Worm (Caenorhabditis elegans) whole organism, midembryonic: ENCODE results near the gene itm-2.

ENCODE experiments used
- T22C8.4 ChIP-seq: fragments of 200-800 bp; sonication (Bioruptor generic); IDR thresholded peaks from 2 replicates; pipeline ENCODE4 v1.3.6; 2022; ENCODE audit warnings: missing genetic modification characterization, missing compliant biosample characterization
- cog-1 ChIP-seq: sonication (generic microtip); optimal IDR thresholded peaks from 2 replicates; lab custom pipeline; 2016; ENCODE audit warnings: missing genetic modification characterization, missing compliant biosample characterization
- flt-1 ChIP-seq: fragments of 200-800 bp; sonication (Bioruptor generic); IDR thresholded peaks from 2 replicates; pipeline ENCODE4 v1.3.6; 2022; ENCODE audit warnings: missing genetic modification characterization, missing compliant biosample characterization
- klf-2 ChIP-seq: fragments of 200-800 bp; sonication (Bioruptor generic); conservative IDR thresholded peaks from 2 replicates; pipeline ENCODE4 v1.3.6; 2022; ENCODE audit warnings: missing genetic modification reagents, missing genetic modification characterization, missing compliant biosample characterization
- med-1 ChIP-seq: sonication (generic microtip); optimal IDR thresholded peaks from 2 replicates; lab custom pipeline; 2017; ENCODE audit warnings: missing genetic modification characterization, mild to moderate bottlenecking, missing compliant biosample characterization, antibody characterized with exemption, missing genetic modification reagents; ENCODE audit not compliant: insufficient read depth
- ref-1 ChIP-seq: fragments of 200-800 bp; sonication (Bioruptor generic); conservative IDR thresholded peaks from 2 replicates; pipeline ENCODE4 v1.3.6; 2022; ENCODE audit warnings: missing genetic modification reagents, missing genetic modification characterization, missing compliant biosample characterization
- tab-1 ChIP-seq: fragments of 200-800 bp; sonication (Bioruptor generic); IDR thresholded peaks from 2 replicates; pipeline ENCODE4 v1.3.6; 2022; ENCODE audit warnings: missing genetic modification characterization, missing compliant biosample characterization
- ztf-23 ChIP-seq: fragments of 200-800 bp; sonication (Bioruptor generic); IDR thresholded peaks from 2 replicates; pipeline ENCODE4 v1.3.6; 2022; ENCODE audit warnings: missing genetic modification reagents, missing genetic modification characterization, missing compliant biosample characterization
- ztf-29 ChIP-seq: fragments of 200-800 bp; sonication (Bioruptor generic); IDR thresholded peaks from 2 replicates; pipeline ENCODE4 v1.3.6; 2022; ENCODE audit warnings: missing genetic modification reagents, missing genetic modification characterization, missing compliant biosample characterization

The itm-2 gene

ce11 chrX:5444863-5445262, at the start of gene itm-2:
Gene itm-2, plus strand, starts transcription at chrX:5445163.
- TF ChIP-seq med-1 (GFP tag; lab: Kevin White, UChicago) (no peak), cog-1 (tag; lab: Kevin White, UChicago) (no peak), flt-1 (GFP tag; lab: Robert Waterston, UW) (no peak), ztf-23 (GFP tag; lab: Robert Waterston, UW) (no peak), tab-1 (GFP tag; lab: Robert Waterston, UW) (no peak), ref-1 (GFP tag; lab: Robert Waterston, UW) (no peak), T22C8.4 (GFP tag; lab: Robert Waterston, UW) (no peak), ztf-29 (no peak), klf-2 (GFP tag; lab: Robert Waterston, UW) (no peak)

ce11 chrX:5397300-5397699, 47.7 kb upstream of the itm-2 start, which contains the start of gene C03F11.2:
Gene C03F11.2, minus strand, starts transcription at chrX:5397400.
- TF ChIP-seq med-1 (GFP tag; lab: Kevin White, UChicago) = no peak

DNA sequence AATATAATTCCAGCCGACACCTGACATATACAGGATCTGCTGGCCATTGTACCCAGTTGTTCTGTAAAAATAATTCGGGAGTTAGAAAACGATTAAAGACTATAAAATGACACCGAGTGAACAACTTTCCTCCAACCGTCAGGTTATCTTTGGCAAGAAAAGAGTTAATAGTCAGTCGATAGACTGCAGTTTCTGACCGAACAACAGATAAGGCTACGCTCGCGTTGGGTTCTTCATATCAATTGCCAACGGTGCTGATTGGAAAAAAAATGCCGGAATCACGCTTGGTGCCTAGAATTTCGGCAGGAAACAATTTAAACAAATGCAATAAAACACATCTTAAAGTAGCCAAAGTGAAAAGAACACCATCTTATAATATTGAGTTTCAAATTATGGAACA, 44.4 kb upstream of the itm-2 start, which contains the start of gene scav-1:
scav-1 (minus strand) TSS at position 61 of the 400 bp plus-strand sequence.
- TF ChIP-seq med-1 (GFP tag; lab: Kevin White, UChicago) (no peak), ztf-23 (GFP tag; lab: Robert Waterston, UW) (no peak), T22C8.4 (GFP tag; lab: Robert Waterston, UW) (no peak), flt-1 (GFP tag; lab: Robert Waterston, UW) (no peak), tab-1 (GFP tag; lab: Robert Waterston, UW) (no peak)

- TF ChIP-seq klf-2 (GFP tag; lab: Robert Waterston, UW) (no peak), cog-1 (tag; lab: Kevin White, UChicago) (no peak), flt-1 (GFP tag; lab: Robert Waterston, UW) (no peak), T22C8.4 (GFP tag; lab: Robert Waterston, UW) (no peak), med-1 (GFP tag; lab: Kevin White, UChicago) (no peak), ztf-29 (no peak), ref-1 (GFP tag; lab: Robert Waterston, UW) (no peak), tab-1 (GFP tag; lab: Robert Waterston, UW) (no peak), ztf-23 (GFP tag; lab: Robert Waterston, UW) (no peak)
Measured at ce11 chrX:5406345-5406744, 38.6 kb upstream of the itm-2 start, which contains the start of gene C03F11.4. Gene C03F11.4, minus strand, starts transcription at chrX:5406445.

ce11 chrX:5407271-5407670, 37.7 kb upstream of the itm-2 start:
- peak; percentile 22 for TF ChIP-seq med-1 (GFP tag; lab: Kevin White, UChicago)
- TF ChIP-seq ref-1 (GFP tag; lab: Robert Waterston, UW) = no peak; the same call in 1 of the 2 replicates
- TF ChIP-seq cog-1 (tag; lab: Kevin White, UChicago) = no peak
- TF ChIP-seq ztf-23 (GFP tag; lab: Robert Waterston, UW) = peak; percentile 63
- TF ChIP-seq ztf-29 = peak; percentile 72
- TF ChIP-seq tab-1 (GFP tag; lab: Robert Waterston, UW) = peak; percentile 72
- peak; percentile 67; the same call in 1 of the 2 replicates for TF ChIP-seq klf-2 (GFP tag; lab: Robert Waterston, UW)
- peak; percentile 48; the same call in 1 of the 2 replicates for TF ChIP-seq T22C8.4 (GFP tag; lab: Robert Waterston, UW)
- no peak for TF ChIP-seq flt-1 (GFP tag; lab: Robert Waterston, UW)

DNA sequence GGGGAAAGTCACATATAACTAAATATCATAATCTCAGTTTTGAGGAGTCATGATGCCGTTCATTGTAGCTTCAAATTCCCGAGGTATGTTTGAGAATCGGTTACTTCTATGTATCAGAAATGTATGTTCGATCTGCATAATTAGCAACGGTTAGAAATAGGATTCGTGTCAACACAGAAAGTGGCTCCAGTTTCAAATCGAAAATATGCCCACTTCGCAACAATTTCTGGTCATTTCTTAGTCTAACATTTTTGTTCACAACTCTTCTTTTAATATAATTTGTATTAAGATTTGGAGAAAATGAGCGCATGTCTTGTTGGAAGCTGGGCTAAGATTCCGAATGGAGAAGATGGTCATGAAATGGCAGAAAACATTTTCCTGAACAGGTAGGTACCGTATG, 31.5 kb upstream of the itm-2 start, which contains the start of gene pks-1:
pks-1 (plus strand) TSS at position 301 of the 400 bp plus-strand sequence.
- TF ChIP-seq tab-1 (GFP tag; lab: Robert Waterston, UW) (no peak), ztf-29 (no peak), ref-1 (GFP tag; lab: Robert Waterston, UW) (no peak), med-1 (GFP tag; lab: Kevin White, UChicago) (no peak), T22C8.4 (GFP tag; lab: Robert Waterston, UW) (no peak), ztf-23 (GFP tag; lab: Robert Waterston, UW) (no peak), flt-1 (GFP tag; lab: Robert Waterston, UW) (no peak), klf-2 (GFP tag; lab: Robert Waterston, UW) (no peak)

DNA sequence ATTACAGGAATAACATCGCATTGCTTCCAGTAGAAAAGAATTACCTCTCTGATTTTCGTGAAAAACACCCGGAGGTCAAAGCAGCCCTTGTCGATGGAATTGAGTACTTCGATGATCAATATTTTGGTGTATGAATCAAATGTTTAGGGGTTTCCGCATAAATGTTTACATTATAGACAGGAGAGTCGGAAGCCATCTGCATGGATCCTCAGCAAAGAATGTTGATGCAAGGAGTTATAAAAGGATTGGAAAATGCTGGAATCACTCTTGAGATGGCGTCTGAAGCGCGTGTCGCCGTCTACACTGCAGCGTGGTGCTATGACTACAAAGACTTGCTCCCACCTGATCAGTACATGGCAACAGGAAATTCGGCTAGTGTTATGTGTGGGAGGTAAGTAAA, 30.7 kb upstream of the itm-2 start, which contains the start of gene C41A3.2:
C41A3.2 (minus strand) TSS at position 101 of the 400 bp plus-strand sequence.
- TF ChIP-seq cog-1 (tag; lab: Kevin White, UChicago) (no peak), tab-1 (GFP tag; lab: Robert Waterston, UW) (no peak)

- TF ChIP-seq ref-1 (GFP tag; lab: Robert Waterston, UW) = 0 out of 2 replicates have a peak, but pooled peaks have one; percentile 23
- peak; percentile 67; the same call in 1 of the 2 replicates for TF ChIP-seq T22C8.4 (GFP tag; lab: Robert Waterston, UW)
- TF ChIP-seq klf-2 (GFP tag; lab: Robert Waterston, UW) = peak; percentile 61
- TF ChIP-seq ztf-23 (GFP tag; lab: Robert Waterston, UW) = peak; percentile 91
- TF ChIP-seq med-1 (GFP tag; lab: Kevin White, UChicago) = peak; percentile 61
- TF ChIP-seq tab-1 (GFP tag; lab: Robert Waterston, UW) = peak; percentile 83
- TF ChIP-seq ztf-29 = peak; percentile 76
- TF ChIP-seq cog-1 (tag; lab: Kevin White, UChicago) = peak; percentile 96
- TF ChIP-seq flt-1 (GFP tag; lab: Robert Waterston, UW) = no peak; the same call in none of the 2 replicates
Measured at ce11 chrX:5429335-5429734, 15.6 kb upstream of the itm-2 start.

- TF ChIP-seq med-1 (GFP tag; lab: Kevin White, UChicago) (no peak), T22C8.4 (GFP tag; lab: Robert Waterston, UW) (no peak), cog-1 (tag; lab: Kevin White, UChicago) (no peak), ref-1 (GFP tag; lab: Robert Waterston, UW) (no peak), klf-2 (GFP tag; lab: Robert Waterston, UW) (no peak), flt-1 (GFP tag; lab: Robert Waterston, UW) (no peak), ztf-29 (no peak), ztf-23 (GFP tag; lab: Robert Waterston, UW) (no peak), tab-1 (GFP tag; lab: Robert Waterston, UW) (no peak)
Measured at ce11 chrX:5433912-5434311, 11.1 kb upstream of the itm-2 start.
